Worm (Caenorhabditis elegans): ENCODE measurements around the gene pudl-2.

Gene pudl-2

ce11 chrIV:2798339-2798738 lies 36.3 kb upstream of the pudl-2 start, which contains the start of gene Y54G2A.52:
Y54G2A.52 (minus strand) TSS chrIV:2798686.
- TF ChIP-seq zfh-2 (GFP tag; conservative IDR thresholded peaks at IDR 0.05) (no peak), nhr-80 (tag; optimal IDR thresholded peaks at IDR 0.05) (peak; percentile 63), cebp-2 (GFP tag; IDR thresholded peaks at IDR 0.05) (no peak)

DNA sequence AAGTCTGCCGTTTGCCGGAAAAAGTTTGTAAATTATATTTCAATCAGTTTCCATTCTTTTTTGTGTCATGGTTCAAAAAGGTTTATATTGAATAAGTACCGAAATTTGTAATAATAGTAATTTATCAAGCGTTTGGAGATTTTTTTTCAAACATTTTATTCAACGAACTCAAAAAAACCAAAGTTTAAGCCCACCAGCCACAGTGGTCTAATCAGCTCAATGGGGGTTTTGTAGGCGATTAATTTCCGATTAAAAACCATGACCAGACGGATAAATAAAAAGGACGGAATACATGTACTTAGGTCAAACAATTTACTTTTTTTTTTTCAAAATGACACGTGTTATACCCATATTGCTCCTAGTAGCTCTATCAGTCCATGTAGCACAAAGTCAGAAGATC lies 35.2 kb upstream of the pudl-2 start, which contains the start of gene Y54G2A.10:
TSS of gene Y54G2A.10 (plus strand) at position 301 of the 400 bp plus-strand sequence.
- TF ChIP-seq Y53F4B.3 (GFP tag; IDR thresholded peaks at IDR 0.05) (no peak), hrde-1 (tag; optimal IDR thresholded peaks at IDR 0.05; ENCODE audit: borderline replicate concordance) (no peak), egl-18 (GFP tag; IDR thresholded peaks at IDR 0.05) (no peak), ztf-6 (GFP tag; IDR thresholded peaks at IDR 0.05) (no peak), athp-1 (tag; optimal IDR thresholded peaks at IDR 0.05) (no peak), bed-2 (GFP tag; IDR thresholded peaks at IDR 0.05) (no peak), Y53G8AR.9 (GFP tag; conservative IDR thresholded peaks at IDR 0.05) (no peak), lir-1 (GFP tag; conservative IDR thresholded peaks at IDR 0.05) (no peak), fkh-3 (tag; optimal IDR thresholded peaks at IDR 0.05) (no peak), xnd-1 (tag; optimal IDR thresholded peaks at IDR 0.05) (no peak), let-526 (GFP tag; IDR thresholded peaks at IDR 0.05) (no peak), sdz-38 (tag; optimal IDR thresholded peaks at IDR 0.05) (no peak), rpc-1 (optimal IDR thresholded peaks at IDR 0.05) (no peak), rpc-1 (tag; optimal IDR thresholded peaks at IDR 0.05) (no peak)

DNA sequence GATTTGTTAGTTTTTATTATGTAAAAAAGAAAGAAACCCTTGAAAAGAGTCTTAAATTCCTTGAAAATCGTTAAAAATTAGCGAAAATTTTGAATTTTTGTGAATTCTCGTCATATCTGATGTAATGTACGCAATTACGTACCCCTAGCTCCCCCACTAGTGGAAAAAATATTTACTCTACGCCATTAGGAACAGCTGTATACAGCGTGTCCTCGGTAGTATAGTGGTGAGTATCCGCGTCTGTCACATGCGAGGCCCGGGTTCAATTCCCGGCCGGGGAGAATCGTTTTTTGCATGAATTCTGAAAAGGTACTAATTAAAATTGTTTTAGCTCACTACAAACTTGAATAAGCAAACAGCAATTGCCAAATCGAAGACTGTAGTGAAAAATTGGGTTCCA lies 34.7 kb upstream of the pudl-2 start:
- TF ChIP-seq rpc-1 (optimal IDR thresholded peaks at IDR 0.05) (peak; percentile 22), rpc-1 (tag; optimal IDR thresholded peaks at IDR 0.05) (peak; percentile 60), tbp1 (GFP tag; optimal IDR thresholded peaks at IDR 0.05) (peak; percentile 79), ceh-58 (GFP tag; IDR thresholded peaks at IDR 0.05) (no peak), ztf-25 (GFP tag; IDR thresholded peaks at IDR 0.05) (0 out of 2 replicates have a peak, but pooled peaks have one; percentile 19), lag-1 (GFP tag; IDR thresholded peaks at IDR 0.05) (no peak), B0035.1 (tag; optimal IDR thresholded peaks at IDR 0.05) (no peak), attf-6 (GFP tag; IDR thresholded peaks at IDR 0.05) (no peak), madf-3 (GFP tag; IDR thresholded peaks at IDR 0.05) (no peak)

DNA sequence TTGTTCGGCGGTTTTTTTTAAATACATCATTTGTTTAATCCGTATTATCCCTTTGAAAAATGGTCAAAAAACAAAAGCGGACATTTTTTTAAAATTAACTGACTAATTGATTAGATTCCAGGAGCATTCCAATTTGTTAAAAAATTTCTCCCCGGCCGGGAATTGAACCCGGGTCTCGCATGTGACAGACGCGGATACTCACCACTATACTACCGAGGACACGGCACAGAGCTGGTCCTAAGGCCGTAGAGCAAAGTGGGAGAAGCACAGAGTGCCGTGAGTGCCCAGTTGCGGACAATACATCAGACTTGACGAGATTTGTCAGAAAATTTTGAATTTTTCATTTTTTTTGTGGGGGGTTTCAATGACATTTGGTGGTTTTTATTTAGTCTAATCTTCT lies 33.6 kb upstream of the pudl-2 start:
- TF ChIP-seq K11D2.4 (GFP tag; IDR thresholded peaks at IDR 0.05) = 0 out of 2 replicates have a peak, but pooled peaks have one; percentile 28
- no peak for TF ChIP-seq ceh-91 (GFP tag; IDR thresholded peaks at IDR 0.05)
- TF ChIP-seq snpc-4 (GFP tag; optimal IDR thresholded peaks at IDR 0.05) = peak; percentile 59
- TF ChIP-seq snpc-4 (tag; optimal IDR thresholded peaks at IDR 0.05) = peak in 3 of 4 experiments; percentile 15 to 56 (median 26)
- no peak for TF ChIP-seq ceh-79 (tag; optimal IDR thresholded peaks at IDR 0.05)
- 0 out of 2 replicates have a peak, but pooled peaks have one; percentile 46 for TF ChIP-seq rcor-1 (GFP tag; IDR thresholded peaks at IDR 0.05)
- TF ChIP-seq hsf-1 (GFP tag; IDR thresholded peaks at IDR 0.05) = peak; percentile 71
- TF ChIP-seq nhr-120 (GFP tag; IDR thresholded peaks at IDR 0.05) = no peak
- TF ChIP-seq bed-1 (GFP tag; IDR thresholded peaks at IDR 0.05) = no peak
- no peak for TF ChIP-seq bed-2 (GFP tag; IDR thresholded peaks at IDR 0.05)
- no peak for TF ChIP-seq F39B2.1 (GFP tag; IDR thresholded peaks at IDR 0.05)
- TF ChIP-seq snpc-1.3 (tag; optimal IDR thresholded peaks at IDR 0.05; ENCODE audit: insufficient read depth) = peak; percentile 62
- no peak for TF ChIP-seq hlh-26 (GFP tag; conservative IDR thresholded peaks at IDR 0.05)
- TF ChIP-seq aptf-2 (GFP tag; conservative IDR thresholded peaks at IDR 0.05) = no peak
- peak; percentile 12 for TF ChIP-seq ZK185.1 (tag; optimal IDR thresholded peaks at IDR 0.05; ENCODE audit: poor library complexity, severe bottlenecking)
- TF ChIP-seq ztf-22 (GFP tag; optimal IDR thresholded peaks at IDR 0.05) = no peak
- no peak for TF ChIP-seq akir-1 (GFP tag; optimal IDR thresholded peaks at IDR 0.05)
- no peak for TF ChIP-seq efl-1 (GFP tag; optimal IDR thresholded peaks at IDR 0.05)
- TF ChIP-seq gei-17 (GFP tag; optimal IDR thresholded peaks at IDR 0.05) = no peak
- peak; percentile 88 for TF ChIP-seq B0261.1 (tag; optimal IDR thresholded peaks at IDR 0.05)
- peak; percentile 77 for TF ChIP-seq D2030.7 (GFP tag; IDR thresholded peaks at IDR 0.05)
- TF ChIP-seq him-1 (tag; optimal IDR thresholded peaks at IDR 0.05) = peak; percentile 46

Measured in whole organism, young adult.